Fruit fly (Drosophila melanogaster): ENCODE results near the gene rst.

The rst gene

dm6 chrX:3002148-3002547 is 28.5 kb upstream of the rst start (continued):
- no peak for TF ChIP-seq ap (GFP tag; IDR thresholded peaks at IDR 0.05)
- TF ChIP-seq ssp (GFP tag; IDR thresholded peaks at IDR 0.05): no peak
- no peak for TF ChIP-seq CG7963 (GFP tag; IDR thresholded peaks at IDR 0.05; ENCODE audit: partially characterized antibody)
- no peak for TF ChIP-seq CG12299 (tag; optimal IDR thresholded peaks at IDR 0.05)
- TF ChIP-seq knrl (GFP tag; IDR thresholded peaks at IDR 0.05; ENCODE audit: partially characterized antibody): no peak
- TF ChIP-seq Sox100B (GFP tag; optimal IDR thresholded peaks at IDR 0.05): no peak
- no peak for TF ChIP-seq CG12236 (GFP tag; optimal IDR thresholded peaks at IDR 0.05)
- TF ChIP-seq oc (tag; optimal IDR thresholded peaks at IDR 0.05): peak; percentile 80
- TF ChIP-seq sc (optimal IDR thresholded peaks at IDR 0.05): no peak
- no peak for TF ChIP-seq sc (GFP tag; optimal IDR thresholded peaks at IDR 0.05)

DNA sequence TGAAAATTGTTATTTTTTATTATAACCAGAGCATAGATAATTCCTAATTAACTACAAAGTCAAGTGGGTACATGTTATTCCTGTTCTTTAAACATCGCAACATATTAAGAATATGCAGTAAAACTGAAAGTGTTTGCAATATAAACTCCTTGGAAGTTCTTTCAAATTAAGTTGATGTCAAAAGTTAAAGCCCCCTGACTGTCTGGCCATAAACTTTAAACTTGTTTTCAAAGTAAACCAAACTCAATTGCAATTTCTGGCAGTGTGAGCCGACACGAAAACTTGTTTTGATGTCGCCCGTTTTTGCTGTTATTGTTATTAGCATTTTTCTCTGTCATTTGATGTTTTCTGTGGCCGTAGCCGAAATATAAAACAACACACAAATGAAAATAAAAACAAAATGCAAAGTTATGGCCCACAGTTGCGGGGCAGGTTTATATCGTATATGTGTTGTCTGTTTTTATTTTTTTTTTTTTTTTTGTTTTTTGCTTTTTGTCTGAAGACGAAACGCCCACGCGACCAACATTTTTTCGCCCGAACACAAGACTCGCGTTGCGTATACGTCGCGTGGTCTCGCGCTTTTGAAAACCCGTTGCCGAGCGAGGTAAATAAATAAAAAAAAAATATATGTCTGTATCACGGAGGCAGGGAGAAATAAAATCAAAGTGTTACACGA is 19.6 kb upstream of the rst start:
- peak; percentile 23 for TF ChIP-seq Xbp1 (GFP tag; optimal IDR thresholded peaks at IDR 0.05)
- 0 out of 2 replicates have a peak, but pooled peaks have one; percentile 25 for TF ChIP-seq CG31441 (GFP tag; IDR thresholded peaks at IDR 0.05)
- peak; percentile 63 for TF ChIP-seq Ptx1 (GFP tag; IDR thresholded peaks at IDR 0.05)
- peak; percentile 29 for TF ChIP-seq PHDP (tag; optimal IDR thresholded peaks at IDR 0.05)
- no peak for TF ChIP-seq stwl (tag; optimal IDR thresholded peaks at IDR 0.05)
- 0 out of 2 replicates have a peak, but pooled peaks have one; percentile 16 for TF ChIP-seq vvl (GFP tag; IDR thresholded peaks at IDR 0.05)
- peak; percentile 2 for TF ChIP-seq CG3281 (GFP tag; optimal IDR thresholded peaks at IDR 0.05)
- TF ChIP-seq kni (GFP tag; optimal IDR thresholded peaks at IDR 0.05): no peak
- no peak for TF ChIP-seq CG7357 (GFP tag; IDR thresholded peaks at IDR 0.05)
- TF ChIP-seq Camta (GFP tag; optimal IDR thresholded peaks at IDR 0.05): no peak
- TF ChIP-seq CG1024 (GFP tag; IDR thresholded peaks at IDR 0.05): no peak
- peak; percentile 51 for TF ChIP-seq CG2678 (tag; optimal IDR thresholded peaks at IDR 0.05)
- peak; percentile 37 for TF ChIP-seq sqz (GFP tag; optimal IDR thresholded peaks at IDR 0.05)
- TF ChIP-seq CG17328 (GFP tag; IDR thresholded peaks at IDR 0.05): no peak
- TF ChIP-seq CG2712 (tag; optimal IDR thresholded peaks at IDR 0.05): peak; percentile 29
- no peak for TF ChIP-seq Dbx (GFP tag; IDR thresholded peaks at IDR 0.05)
- peak; percentile 12 for TF ChIP-seq CG12659 (GFP tag; optimal IDR thresholded peaks at IDR 0.05)
- peak; percentile 13 for TF ChIP-seq CG12391 (tag; optimal IDR thresholded peaks at IDR 0.05)
- TF ChIP-seq CG9932 (GFP tag; IDR thresholded peaks at IDR 0.05): peak; percentile 60
- 0 out of 4 replicates have a peak, but pooled peaks have one; percentile 40 for TF ChIP-seq chinmo (GFP tag; IDR thresholded peaks at IDR 0.05; ENCODE audit: partially characterized antibody)
- TF ChIP-seq CG2129 (GFP tag; IDR thresholded peaks at IDR 0.05; ENCODE audit: partially characterized antibody): no peak
- TF ChIP-seq CG18262 (tag; optimal IDR thresholded peaks at IDR 0.05): peak; percentile 9
- TF ChIP-seq CG6765 (GFP tag; optimal IDR thresholded peaks at IDR 0.05): no peak
- TF ChIP-seq lola (GFP tag; optimal IDR thresholded peaks at IDR 0.05): no peak
- no peak for TF ChIP-seq dmrt11E (tag; optimal IDR thresholded peaks at IDR 0.05)
- TF ChIP-seq sr (GFP tag; IDR thresholded peaks at IDR 0.05): peak; percentile 82; the same call in 2 of the 3 replicates
- TF ChIP-seq CG18476 (GFP tag; optimal IDR thresholded peaks at IDR 0.05): no peak
- no peak for TF ChIP-seq TFAM (GFP tag; optimal IDR thresholded peaks at IDR 0.05)
- no peak for TF ChIP-seq mld (GFP tag; IDR thresholded peaks at IDR 0.05; ENCODE audit: partially characterized antibody)
- no peak for TF ChIP-seq eve (GFP tag; optimal IDR thresholded peaks at IDR 0.05)
- peak; percentile 8 for TF ChIP-seq CG15269 (tag; optimal IDR thresholded peaks at IDR 0.05)
- TF ChIP-seq nau (GFP tag; optimal IDR thresholded peaks at IDR 0.05): peak; percentile 3
- TF ChIP-seq pros (GFP tag; optimal IDR thresholded peaks at IDR 0.05): no peak
- TF ChIP-seq Usf (GFP tag; optimal IDR thresholded peaks at IDR 0.05): no peak
- TF ChIP-seq grau (tag; optimal IDR thresholded peaks at IDR 0.05): peak; percentile 42
- TF ChIP-seq fd96Cb (tag; optimal IDR thresholded peaks at IDR 0.05): peak; percentile 13
- peak; percentile 10 for TF ChIP-seq Dek (tag; optimal IDR thresholded peaks at IDR 0.05)
- peak; percentile 69 for TF ChIP-seq sd (tag; optimal IDR thresholded peaks at IDR 0.05)

Measured in whole organism, embryonic.